Fruit fly (Drosophila melanogaster): ENCODE data around the gene Axud1.

The Axud1 gene

DNA sequence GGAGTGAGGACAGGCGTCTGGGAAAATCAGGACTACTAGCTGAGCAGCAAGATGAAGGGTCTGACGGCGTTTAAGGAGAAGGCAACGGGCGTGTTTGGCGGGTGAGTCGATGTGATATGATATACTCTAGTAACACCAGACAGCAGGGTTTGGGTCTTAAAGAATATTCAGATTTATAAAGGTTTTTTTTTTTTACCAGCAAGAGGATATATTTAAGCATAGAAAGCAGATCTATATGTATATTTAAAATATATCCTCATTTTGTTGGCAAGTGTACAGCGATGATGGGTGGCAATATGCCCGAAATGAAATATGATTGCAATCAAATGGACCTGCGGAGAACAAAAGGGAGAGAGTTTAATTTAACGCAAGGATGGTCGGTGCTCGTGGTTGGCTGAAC lies 37.0 kb downstream of the Axud1 start (continued):
- 0 out of 2 replicates have a peak, but pooled peaks have one; percentile 19 for TF ChIP-seq CG32532 (GFP tag; IDR thresholded peaks at IDR 0.05)
- TF ChIP-seq CG8388 (GFP tag; optimal IDR thresholded peaks at IDR 0.05) = no peak
- no peak for TF ChIP-seq abd-A (tag; optimal IDR thresholded peaks at IDR 0.05)
- TF ChIP-seq D19A (tag; optimal IDR thresholded peaks at IDR 0.05) = no peak
- no peak for TF ChIP-seq CG17361 (GFP tag; IDR thresholded peaks at IDR 0.05)
- TF ChIP-seq CG6765 (GFP tag; optimal IDR thresholded peaks at IDR 0.05) = no peak
- TF ChIP-seq Spps (tag; optimal IDR thresholded peaks at IDR 0.05) = no peak
- TF ChIP-seq CG1602 (GFP tag; optimal IDR thresholded peaks at IDR 0.05) = no peak
- no peak for TF ChIP-seq E2f2 (GFP tag; IDR thresholded peaks at IDR 0.05)
- no peak for TF ChIP-seq bowl (GFP tag; IDR thresholded peaks at IDR 0.05)
- no peak for TF ChIP-seq CG15269 (tag; optimal IDR thresholded peaks at IDR 0.05)
- TF ChIP-seq CG32772 (GFP tag; IDR thresholded peaks at IDR 0.05) = 0 out of 2 replicates have a peak, but pooled peaks have one; percentile 28
- TF ChIP-seq pho (GFP tag; optimal IDR thresholded peaks at IDR 0.05) = no peak
- TF ChIP-seq Eip74EF (GFP tag; optimal IDR thresholded peaks at IDR 0.05) = no peak
- no peak for TF ChIP-seq HmgD (GFP tag; optimal IDR thresholded peaks at IDR 0.05)
- no peak for TF ChIP-seq unc-4 (GFP tag; IDR thresholded peaks at IDR 0.05; ENCODE audit: partially characterized antibody)
- no peak for TF ChIP-seq hkb (optimal IDR thresholded peaks at IDR 0.05)
- peak; percentile 50 for TF ChIP-seq hkb (GFP tag; IDR thresholded peaks at IDR 0.05)
- TF ChIP-seq CG4282 (GFP tag; optimal IDR thresholded peaks at IDR 0.05) = no peak
- TF ChIP-seq CG2875 (GFP tag; optimal IDR thresholded peaks at IDR 0.05) = no peak
- TF ChIP-seq sqz (GFP tag; optimal IDR thresholded peaks at IDR 0.05) = no peak
- no peak for TF ChIP-seq nerfin-2 (GFP tag; IDR thresholded peaks at IDR 0.05; ENCODE audit: partially characterized antibody)
- TF ChIP-seq sd (tag; optimal IDR thresholded peaks at IDR 0.05) = no peak
- TF ChIP-seq Tbp (GFP tag; optimal IDR thresholded peaks at IDR 0.05) = no peak
- TF ChIP-seq CHES-1-like (GFP tag; optimal IDR thresholded peaks at IDR 0.05) = no peak
- no peak for TF ChIP-seq crc (GFP tag; optimal IDR thresholded peaks at IDR 0.05)
- TF ChIP-seq gce (GFP tag; IDR thresholded peaks at IDR 0.05) = no peak
- no peak for TF ChIP-seq CG32767 (GFP tag; IDR thresholded peaks at IDR 0.05)
- TF ChIP-seq sc (optimal IDR thresholded peaks at IDR 0.05) = no peak
- TF ChIP-seq sc (GFP tag; optimal IDR thresholded peaks at IDR 0.05) = no peak
- no peak for TF ChIP-seq Dbx (GFP tag; IDR thresholded peaks at IDR 0.05)
- TF ChIP-seq nerfin-1 (tag; optimal IDR thresholded peaks at IDR 0.05) = no peak
- no peak for TF ChIP-seq CG30431 (GFP tag; optimal IDR thresholded peaks at IDR 0.05)
- TF ChIP-seq CG12104 (GFP tag; optimal IDR thresholded peaks at IDR 0.05) = no peak
- no peak for TF ChIP-seq wor (GFP tag; IDR thresholded peaks at IDR 0.05)
- TF ChIP-seq dmrt11E (tag; optimal IDR thresholded peaks at IDR 0.05) = no peak
- TF ChIP-seq lov (optimal IDR thresholded peaks at IDR 0.05) = no peak
- TF ChIP-seq lov (GFP tag; IDR thresholded peaks at IDR 0.05) = peak; percentile 57; the same call in 1 of the 3 replicates
- no peak for TF ChIP-seq sens-2 (GFP tag; IDR thresholded peaks at IDR 0.05)
- no peak for TF ChIP-seq CG4854 (GFP tag; optimal IDR thresholded peaks at IDR 0.05)
- 0 out of 2 replicates have a peak, but pooled peaks have one; percentile 4 for TF ChIP-seq H2.0 (GFP tag; IDR thresholded peaks at IDR 0.05)
- TF ChIP-seq CG17829 (tag; optimal IDR thresholded peaks at IDR 0.05) = no peak
- no peak for TF ChIP-seq gt (GFP tag; IDR thresholded peaks at IDR 0.05)
- no peak for TF ChIP-seq E2f1 (GFP tag; IDR thresholded peaks at IDR 0.05)
- no peak for TF ChIP-seq Rx (GFP tag; IDR thresholded peaks at IDR 0.05)
- TF ChIP-seq Vsx1 (GFP tag; optimal IDR thresholded peaks at IDR 0.05) = no peak
- TF ChIP-seq sob (GFP tag; IDR thresholded peaks at IDR 0.05) = no peak
- no peak for TF ChIP-seq HLHmδ (GFP tag; optimal IDR thresholded peaks at IDR 0.05)
- TF ChIP-seq CG15479 (GFP tag; optimal IDR thresholded peaks at IDR 0.05) = no peak
- TF ChIP-seq CrebB (tag; optimal IDR thresholded peaks at IDR 0.05) = no peak
- TF ChIP-seq CG10979 (tag; optimal IDR thresholded peaks at IDR 0.05) = no peak
- TF ChIP-seq row (GFP tag; IDR thresholded peaks at IDR 0.05) = peak; percentile 48; the same call in 2 of the 3 replicates
- no peak for TF ChIP-seq CG11723 (GFP tag; optimal IDR thresholded peaks at IDR 0.05)

All from whole organism, embryonic.